Worm (Caenorhabditis elegans) whole organism, mixed stage, embryonic: ENCODE data around the gene fbxb-52.

Experiments used
- bed-3 ChIP-seq: fragments of 200-800 bp; sonication (Bioruptor generic); optimal IDR thresholded peaks from 3 replicates; lab custom pipeline; 2018; ENCODE audit warnings: mild to moderate bottlenecking, missing genetic modification characterization, moderate library complexity, missing compliant biosample characterization
- ceh-39 ChIP-seq: fragments of 150-350 bp; optimal IDR thresholded peaks from 2 replicates; lab custom pipeline; 2014; ENCODE audit warnings: missing biosample characterization, missing genetic modification characterization
- ces-1 ChIP-seq: fragments of 150-350 bp; optimal IDR thresholded peaks from 2 replicates; lab custom pipeline; 2014; ENCODE audit warnings: missing biosample characterization, missing genetic modification reagents, missing genetic modification characterization
- lsy-2 ChIP-seq: fragments of 150-350 bp; optimal IDR thresholded peaks from 2 replicates; lab custom pipeline; 2014; ENCODE audit warnings: missing biosample characterization, missing genetic modification characterization
- nhr-237 ChIP-seq: fragments of 150-350 bp; optimal IDR thresholded peaks from 2 replicates; lab custom pipeline; 2014; ENCODE audit warnings: missing biosample characterization, missing genetic modification characterization
- unc-62 ChIP-seq: fragments of 150-350 bp; optimal IDR thresholded peaks from 2 replicates; lab custom pipeline; 2014; ENCODE audit warnings: missing biosample characterization, missing genetic modification reagents, missing genetic modification characterization

fbxb-52 gene

ce11 chrII:1501614-1502355 lies 48.6 kb downstream of the fbxb-52 start (continued):
- no peak for TF ChIP-seq ceh-39 (tag; lab: Kevin White, UChicago)
- no peak for TF ChIP-seq nhr-237 (tag; lab: Kevin White, UChicago)

- TF ChIP-seq lsy-2 (tag; lab: Kevin White, UChicago) (no peak), unc-62 (peak; percentile 9)
These were observed 49.4 kb downstream of the fbxb-52 start for ce11 chrII:1500959-1501358.

DNA sequence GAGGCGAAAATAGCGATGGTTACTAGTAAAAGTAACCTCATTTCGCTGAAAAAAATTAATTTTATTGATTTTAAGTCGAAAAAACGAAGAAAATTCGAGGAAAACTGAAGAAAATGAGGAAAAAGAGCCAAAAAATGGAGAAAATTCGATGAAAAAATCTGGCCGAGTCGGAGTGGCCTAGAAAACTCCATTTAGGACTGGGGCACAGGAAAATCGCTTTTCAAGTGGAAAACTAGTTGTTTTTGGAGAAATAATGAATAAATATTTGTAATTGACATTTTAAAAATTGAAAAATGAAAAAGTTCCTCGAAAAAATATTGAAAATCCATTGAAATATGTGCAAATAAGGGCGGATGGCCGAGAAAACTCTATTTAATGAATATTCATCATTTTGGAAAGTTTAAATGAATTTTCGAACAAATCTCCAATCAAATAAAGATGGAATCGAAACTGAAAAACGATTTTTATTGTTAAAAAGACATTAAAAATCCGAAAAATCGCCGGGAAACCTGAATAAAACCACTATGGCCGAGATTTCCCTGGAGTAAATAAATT lies 50.0 kb downstream of the fbxb-52 start, which contains the start of gene emc-1:
TSS of gene emc-1 (minus strand) at position 45 of the 555 bp plus-strand sequence.
- TF ChIP-seq ces-1 = peak; percentile 75
- TF ChIP-seq bed-3 (GFP tag; lab: Kevin White, UChicago) = no peak
